Fruit fly (Drosophila melanogaster): ENCODE measurements around the gene CG5418.

Gene CG5418

DNA sequence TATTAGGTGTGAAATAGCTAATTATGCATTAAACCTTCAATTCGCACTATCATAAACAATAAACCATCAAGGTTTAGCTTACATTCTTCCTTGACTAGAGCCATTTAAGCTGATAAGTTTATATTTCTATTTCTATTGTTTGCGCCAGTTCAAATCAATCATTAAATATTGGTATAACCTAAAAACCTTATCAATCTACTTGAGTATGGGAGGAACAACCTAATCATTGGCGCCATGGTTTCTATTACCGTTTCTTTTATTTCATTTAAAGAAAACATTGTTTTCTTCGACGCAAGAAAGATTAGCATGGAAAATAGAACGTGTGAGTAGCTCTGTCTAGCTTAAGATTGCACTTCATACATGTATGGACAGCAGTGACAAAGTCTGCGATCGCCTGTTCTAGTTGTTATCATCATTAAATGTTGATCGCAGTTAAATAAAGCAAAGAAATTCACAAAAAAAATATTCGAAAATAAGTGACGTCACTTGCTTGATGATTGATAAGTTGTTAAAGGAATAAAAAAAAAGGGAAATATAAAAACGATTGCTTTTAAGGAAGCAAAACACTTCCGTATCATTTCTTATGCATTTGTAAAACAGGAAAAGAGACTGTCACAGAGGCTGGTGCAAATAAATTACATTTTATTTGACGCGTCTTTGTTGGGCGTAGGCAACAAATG is 21.3 kb upstream of the CG5418 start:
- no peak for TF ChIP-seq rgr (GFP tag; optimal IDR thresholded peaks at IDR 0.05)
- TF ChIP-seq dmrt93B (GFP tag; optimal IDR thresholded peaks at IDR 0.05), result no peak
- TF ChIP-seq usp (GFP tag; optimal IDR thresholded peaks at IDR 0.05), result no peak
- TF ChIP-seq Rel (GFP tag; optimal IDR thresholded peaks at IDR 0.05), result no peak
- TF ChIP-seq Rel (tag; optimal IDR thresholded peaks at IDR 0.05), result peak; percentile 40
- TF ChIP-seq dsf (GFP tag; optimal IDR thresholded peaks at IDR 0.05; ENCODE audit: borderline replicate concordance), result no peak
- TF ChIP-seq Hr78 (GFP tag; optimal IDR thresholded peaks at IDR 0.05), result no peak
- TF ChIP-seq HLH106 (tag; optimal IDR thresholded peaks at IDR 0.05), result no peak
- TF ChIP-seq Sp1 (GFP tag; optimal IDR thresholded peaks at IDR 0.05), result peak; percentile 3
- no peak for TF ChIP-seq sage (GFP tag; optimal IDR thresholded peaks at IDR 0.05)
- no peak for TF ChIP-seq woc (GFP tag; optimal IDR thresholded peaks at IDR 0.05)
- TF ChIP-seq Mio (GFP tag; optimal IDR thresholded peaks at IDR 0.05), result no peak
- TF ChIP-seq Abd-B (GFP tag; optimal IDR thresholded peaks at IDR 0.05), result no peak
- no peak for TF ChIP-seq sv (GFP tag; optimal IDR thresholded peaks at IDR 0.05)
- TF ChIP-seq brk (GFP tag; optimal IDR thresholded peaks at IDR 0.05), result no peak
- no peak for TF ChIP-seq ey (GFP tag; optimal IDR thresholded peaks at IDR 0.05)
- TF ChIP-seq CG32264 (GFP tag; optimal IDR thresholded peaks at IDR 0.05), result no peak
- no peak for TF ChIP-seq OdsH (GFP tag; optimal IDR thresholded peaks at IDR 0.05)
- TF ChIP-seq CG9705 (GFP tag; optimal IDR thresholded peaks at IDR 0.05), result no peak
- TF ChIP-seq dl (GFP tag; optimal IDR thresholded peaks at IDR 0.05; ENCODE audit: insufficient read depth in 1 of 2, partially characterized antibody in 2 of 2), result no peak
- no peak for TF ChIP-seq lola (GFP tag; optimal IDR thresholded peaks at IDR 0.05)
- no peak for TF ChIP-seq GATAd (GFP tag; optimal IDR thresholded peaks at IDR 0.05)
- TF ChIP-seq foxo (GFP tag; optimal IDR thresholded peaks at IDR 0.05), result no peak
- TF ChIP-seq tai (GFP tag; optimal IDR thresholded peaks at IDR 0.05), result no peak
- TF ChIP-seq pan (optimal IDR thresholded peaks at IDR 0.05), result no peak
- peak; percentile 5 for TF ChIP-seq h (GFP tag; optimal IDR thresholded peaks at IDR 0.05)
- no peak for TF ChIP-seq Dfd (GFP tag; optimal IDR thresholded peaks at IDR 0.05)
- TF ChIP-seq psq (GFP tag; optimal IDR thresholded peaks at IDR 0.05), result no peak
- no peak for TF ChIP-seq CrebA (GFP tag; optimal IDR thresholded peaks at IDR 0.05; ENCODE audit: borderline replicate concordance)
- no peak for TF ChIP-seq Myc (optimal IDR thresholded peaks at IDR 0.05)
- no peak for TF ChIP-seq Vsx2 (GFP tag; optimal IDR thresholded peaks at IDR 0.05; ENCODE audit: partially characterized antibody)
- TF ChIP-seq Hr83 (GFP tag; optimal IDR thresholded peaks at IDR 0.05; ENCODE audit: poor library complexity, severe bottlenecking), result no peak
- TF ChIP-seq Hnf4 (GFP tag; optimal IDR thresholded peaks at IDR 0.05), result peak; percentile 13
- peak; percentile 17 for TF ChIP-seq br (GFP tag; optimal IDR thresholded peaks at IDR 0.05)
- no peak for TF ChIP-seq Jra (GFP tag; optimal IDR thresholded peaks at IDR 0.05)
- TF ChIP-seq N (GFP tag; optimal IDR thresholded peaks at IDR 0.05), result no peak
- TF ChIP-seq fru (GFP tag; optimal IDR thresholded peaks at IDR 0.05), result no peak
- no peak for TF ChIP-seq jim (GFP tag; optimal IDR thresholded peaks at IDR 0.05)
- TF ChIP-seq Dif (GFP tag; optimal IDR thresholded peaks at IDR 0.05; ENCODE audit: partially characterized antibody), result no peak

DNA sequence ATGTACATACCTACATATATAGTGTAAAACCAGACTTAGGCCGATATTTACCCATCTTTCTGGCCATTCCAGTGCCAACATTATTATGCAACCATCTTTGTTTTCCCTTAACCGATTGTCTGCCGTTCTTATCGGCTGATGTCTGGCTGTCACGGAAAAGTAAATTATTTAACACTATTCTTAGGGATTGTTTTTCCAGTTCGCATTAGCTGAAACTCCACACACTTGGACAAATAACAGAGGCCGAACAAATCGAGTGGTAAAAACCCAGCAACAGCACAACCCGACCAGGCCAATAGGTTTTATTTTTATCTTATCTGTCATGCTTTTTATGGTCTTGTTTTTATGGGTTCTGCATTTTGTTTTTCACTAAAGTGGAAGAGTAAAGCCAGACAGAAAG is 20.5 kb upstream of the CG5418 start:
- no peak for TF ChIP-seq CG9705 (GFP tag; optimal IDR thresholded peaks at IDR 0.05)
- no peak for TF ChIP-seq CrebA (GFP tag; optimal IDR thresholded peaks at IDR 0.05; ENCODE audit: borderline replicate concordance)
- no peak for TF ChIP-seq GATAd (GFP tag; optimal IDR thresholded peaks at IDR 0.05)
- TF ChIP-seq foxo (GFP tag; optimal IDR thresholded peaks at IDR 0.05), result no peak
- TF ChIP-seq CG32264 (GFP tag; optimal IDR thresholded peaks at IDR 0.05), result no peak
- TF ChIP-seq h (GFP tag; optimal IDR thresholded peaks at IDR 0.05), result no peak
- no peak for TF ChIP-seq rgr (GFP tag; optimal IDR thresholded peaks at IDR 0.05)
- TF ChIP-seq dmrt93B (GFP tag; optimal IDR thresholded peaks at IDR 0.05), result no peak
- TF ChIP-seq sv (GFP tag; optimal IDR thresholded peaks at IDR 0.05), result no peak
- TF ChIP-seq Dif (GFP tag; optimal IDR thresholded peaks at IDR 0.05; ENCODE audit: partially characterized antibody), result no peak
- TF ChIP-seq fru (GFP tag; optimal IDR thresholded peaks at IDR 0.05), result no peak
- TF ChIP-seq Hnf4 (GFP tag; optimal IDR thresholded peaks at IDR 0.05), result no peak
- TF ChIP-seq pan (optimal IDR thresholded peaks at IDR 0.05), result no peak
- TF ChIP-seq Hr83 (GFP tag; optimal IDR thresholded peaks at IDR 0.05; ENCODE audit: poor library complexity, severe bottlenecking), result no peak
- no peak for TF ChIP-seq Mio (GFP tag; optimal IDR thresholded peaks at IDR 0.05)
- no peak for TF ChIP-seq OdsH (GFP tag; optimal IDR thresholded peaks at IDR 0.05)
- no peak for TF ChIP-seq dl (GFP tag; optimal IDR thresholded peaks at IDR 0.05; ENCODE audit: insufficient read depth in 1 of 2, partially characterized antibody in 2 of 2)
